Worm (Caenorhabditis elegans) whole organism, young adult: Measurements from ENCODE around the gene D2021.4.

Source experiments
- Y95B8A.8 ChIP-seq: fragments of 200-800 bp; sonication (Bioruptor generic); IDR thresholded peaks from 2 replicates; pipeline ENCODE4 v1.3.6; 2022; ENCODE audit warnings: missing genetic modification reagents, missing genetic modification characterization, missing compliant biosample characterization
- attf-5 ChIP-seq: fragments of 200-800 bp; sonication (Bioruptor generic); optimal IDR thresholded peaks from 2 replicates; lab custom pipeline; 2018; ENCODE audit warnings: mild to moderate bottlenecking, missing genetic modification characterization, missing compliant biosample characterization
- ccch-3 ChIP-seq: fragments of 200-800 bp; sonication (Bioruptor generic); optimal IDR thresholded peaks from 2 replicates; lab custom pipeline; 2018; ENCODE audit warnings: mild to moderate bottlenecking, missing genetic modification characterization, missing compliant biosample characterization
- ceh-58 ChIP-seq: fragments of 200-800 bp; sonication (Bioruptor generic); IDR thresholded peaks from 2 replicates; pipeline ENCODE4 v1.3.6; 2022; ENCODE audit warnings: missing genetic modification characterization, missing compliant biosample characterization
- efl-1 ChIP-seq: fragments of 150-350 bp; optimal IDR thresholded peaks from 2 replicates; lab custom pipeline; 2014; ENCODE audit warnings: missing biosample characterization, missing genetic modification reagents, missing genetic modification characterization
- egl-18 ChIP-seq: fragments of 200-800 bp; sonication (Bioruptor generic); IDR thresholded peaks from 2 replicates; pipeline ENCODE4 v1.3.6; 2022; ENCODE audit warnings: missing genetic modification reagents, missing genetic modification characterization, missing compliant biosample characterization
- him-1 ChIP-seq: sonication (generic microtip); optimal IDR thresholded peaks from 2 replicates; lab custom pipeline; 2016; ENCODE audit warnings: missing genotype, missing genetic modification reagents, missing genetic modification characterization, missing compliant biosample characterization
- hrde-1 ChIP-seq: sonication (generic microtip); optimal IDR thresholded peaks from 2 replicates; lab custom pipeline; 2016; ENCODE audit warnings: missing genetic modification characterization, mild to moderate bottlenecking, missing compliant biosample characterization, moderate library complexity, missing genotype, missing genetic modification reagents, borderline replicate concordance
- nfyb-1 ChIP-seq: fragments of 200-800 bp; sonication (Bioruptor generic); IDR thresholded peaks from 2 replicates; pipeline ENCODE4 v1.3.6; 2022; ENCODE audit warnings: missing genetic modification reagents, missing genetic modification characterization, missing compliant biosample characterization
- sea-2 ChIP-seq: fragments of 200-800 bp; sonication (Bioruptor generic); IDR thresholded peaks from 2 replicates; pipeline ENCODE4 v1.3.6; 2022; ENCODE audit warnings: missing genetic modification characterization, missing compliant biosample characterization
- snpc-1.3 ChIP-seq: sonication (generic microtip); optimal IDR thresholded peaks from 2 replicates; lab custom pipeline; 2017; ENCODE audit warnings: missing genetic modification characterization, mild to moderate bottlenecking, missing compliant biosample characterization, antibody characterized with exemption, moderate library complexity, missing genotype, missing genetic modification reagents; ENCODE audit not compliant: insufficient read depth

DNA sequence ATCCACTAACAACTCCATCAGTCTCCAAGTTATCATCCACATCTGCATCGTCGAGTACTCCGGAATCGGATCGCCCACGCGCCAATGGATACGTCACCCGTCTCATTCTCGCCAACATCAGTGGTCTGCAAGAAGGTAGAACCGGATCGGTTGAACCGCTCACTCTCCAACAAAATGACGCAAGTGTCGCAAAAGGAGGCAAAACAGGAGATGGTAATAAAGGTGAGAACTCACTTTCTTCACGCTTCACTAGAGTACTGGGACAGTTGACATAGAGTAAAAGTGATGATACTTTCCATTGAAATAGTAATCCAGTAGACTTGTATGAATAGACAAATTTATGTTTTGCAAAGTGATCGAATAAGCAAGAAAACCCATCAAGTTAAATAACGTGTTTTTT lies 39.8 kb downstream of the D2021.4 start:
- TF ChIP-seq sea-2 (GFP tag; lab: Robert Waterston, UW) (no peak), ccch-3 (no peak), nfyb-1 (no peak), hrde-1 (no peak), ceh-58 (GFP tag; lab: Robert Waterston, UW) (no peak), Y95B8A.8 (GFP tag; lab: Robert Waterston, UW) (no peak), him-1 (tag; lab: Kevin White, UChicago) (no peak), efl-1 (GFP tag; lab: Kevin White, UChicago) (no peak), snpc-1.3 (tag; lab: Kevin White, UChicago) (no peak), egl-18 (GFP tag; lab: Robert Waterston, UW) (no peak), attf-5 (GFP tag; lab: Kevin White, UChicago) (no peak)
